Fruit fly (Drosophila melanogaster) whole organism, embryonic: ENCODE results near the gene nbs.

Experiments
- ATbp ChIP-seq: fragments of 200-800 bp; sonication (Bioruptor generic); optimal IDR thresholded peaks from 2 replicates; lab custom pipeline; 2017; ENCODE audit warnings: missing biosample characterization, mild to moderate bottlenecking, missing genetic modification characterization, missing genetic modification reagents
- Abd-B ChIP-seq: fragments of 200-800 bp; sonication (Bioruptor generic); optimal IDR thresholded peaks from 2 replicates; lab custom pipeline; 2018; ENCODE audit warnings: missing biosample characterization, mild to moderate bottlenecking, missing genetic modification characterization, moderate library complexity
- Atf3 ChIP-seq: fragments of 200-800 bp; sonication (Bioruptor generic); optimal IDR thresholded peaks from 3 replicates; lab custom pipeline; 2016; ENCODE audit warnings: missing biosample characterization, missing genetic modification characterization
- BEAF-32 ChIP-seq: fragments of 200-800 bp; sonication (Bioruptor generic); optimal IDR thresholded peaks from 3 replicates; lab custom pipeline; 2017; ENCODE audit warnings: missing biosample characterization, missing genetic modification characterization, mild to moderate bottlenecking, moderate library complexity, missing genetic modification reagents
- Bdp1 ChIP-seq: fragments of 200-800 bp; sonication (Bioruptor generic); optimal IDR thresholded peaks from 3 replicates; lab custom pipeline; 2016; ENCODE audit warnings: missing biosample characterization, missing genetic modification characterization
- CG10274 ChIP-seq: fragments of 200-800 bp; sonication (Bioruptor generic); optimal IDR thresholded peaks from 3 replicates; lab custom pipeline; 2017; ENCODE audit warnings: missing biosample characterization, mild to moderate bottlenecking, missing genetic modification characterization
- CG10543 ChIP-seq: fragments of 200-800 bp; sonication (Bioruptor generic); optimal IDR thresholded peaks from 3 replicates; lab custom pipeline; 2017; ENCODE audit warnings: missing biosample characterization, mild to moderate bottlenecking, missing genetic modification characterization, moderate library complexity
- CG12155 ChIP-seq: fragments of 200-800 bp; sonication (Bioruptor generic); optimal IDR thresholded peaks from 3 replicates; lab custom pipeline; 2016; ENCODE audit warnings: missing biosample characterization, missing genetic modification characterization
- CG13894 ChIP-seq: fragments of 200-800 bp; sonication (Bioruptor generic); optimal IDR thresholded peaks from 3 replicates; lab custom pipeline; 2018; ENCODE audit warnings: missing biosample characterization, mild to moderate bottlenecking, missing genetic modification characterization, moderate library complexity
- CG14667 ChIP-seq: fragments of 200-800 bp; sonication (Bioruptor generic); IDR thresholded peaks from 2 replicates; pipeline ENCODE4 v1.3.6; 2022; ENCODE audit warnings: missing biosample characterization, missing genetic modification characterization
- CG17361 ChIP-seq: fragments of 200-800 bp; sonication (Bioruptor generic); IDR thresholded peaks from 3 replicates; pipeline ENCODE4 v1.3.6; 2022; ENCODE audit warnings: missing biosample characterization, missing genetic modification characterization
- CG17612 ChIP-seq: fragments of 200-800 bp; sonication (Bioruptor generic); IDR thresholded peaks from 2 replicates; pipeline ENCODE4 v1.3.6; 2022; ENCODE audit warnings: missing biosample characterization, missing genetic modification characterization
- CG17829 ChIP-seq: fragments of 200-800 bp; optimal IDR thresholded peaks from 2 replicates; lab custom pipeline; 2019; ENCODE audit warnings: missing biosample characterization, mild to moderate bottlenecking, missing genetic modification characterization, moderate library complexity
- CG18262 ChIP-seq: fragments of 200-800 bp; optimal IDR thresholded peaks from 3 replicates; lab custom pipeline; 2019; ENCODE audit warnings: missing biosample characterization, mild to moderate bottlenecking, missing genetic modification characterization, moderate library complexity
- CG18764 ChIP-seq: fragments of 200-800 bp; sonication (Bioruptor generic); optimal IDR thresholded peaks from 3 replicates; lab custom pipeline; 2016; ENCODE audit warnings: missing biosample characterization, missing genetic modification characterization
- CG2116 ChIP-seq: fragments of 200-800 bp; sonication (Bioruptor generic); optimal IDR thresholded peaks from 3 replicates; lab custom pipeline; 2018; ENCODE audit warnings: missing biosample characterization, mild to moderate bottlenecking, missing genetic modification characterization
- CG2129 ChIP-seq: fragments of 200-800 bp; sonication (Bioruptor generic); IDR thresholded peaks from 2 replicates; pipeline ENCODE4 v1.3.6; 2022; ENCODE audit warnings: missing biosample characterization, missing genetic modification characterization; ENCODE audit not compliant: partially characterized antibody
- CG32767 ChIP-seq: fragments of 200-800 bp; sonication (Bioruptor generic); IDR thresholded peaks from 2 replicates; pipeline ENCODE4 v1.3.6; 2022; ENCODE audit warnings: missing biosample characterization, missing genetic modification characterization
- CG32772 ChIP-seq: fragments of 200-800 bp; sonication (Bioruptor generic); IDR thresholded peaks from 2 replicates; pipeline ENCODE4 v1.3.6; 2022; ENCODE audit warnings: missing biosample characterization, missing genetic modification characterization
- CG5245 ChIP-seq: fragments of 200-800 bp; sonication (Bioruptor generic); optimal IDR thresholded peaks from 3 replicates; lab custom pipeline; 2016; ENCODE audit warnings: missing biosample characterization, missing genetic modification characterization
- CoRest ChIP-seq: fragments of 200-800 bp; sonication (Bioruptor generic); optimal IDR thresholded peaks from 3 replicates; lab custom pipeline; 2018; ENCODE audit warnings: missing biosample characterization, mild to moderate bottlenecking, missing genetic modification characterization, moderate library complexity
- D19B ChIP-seq: fragments of 200-800 bp; sonication (Bioruptor generic); optimal IDR thresholded peaks from 2 replicates; lab custom pipeline; 2017; ENCODE audit warnings: missing biosample characterization, mild to moderate bottlenecking, missing genetic modification characterization
- E2f2 ChIP-seq: fragments of 200-800 bp; sonication (Bioruptor generic); IDR thresholded peaks from 2 replicates; pipeline ENCODE4 v1.3.6; 2022; ENCODE audit warnings: missing biosample characterization, missing genetic modification characterization
- HLH3B ChIP-seq: fragments of 200-800 bp; sonication (Bioruptor generic); IDR thresholded peaks from 2 replicates; pipeline ENCODE4 v1.3.6; 2022; ENCODE audit warnings: missing biosample characterization, missing genetic modification characterization
- Hey ChIP-seq: fragments of 200-800 bp; sonication (Bioruptor generic); optimal IDR thresholded peaks from 3 replicates; lab custom pipeline; 2018; ENCODE audit warnings: missing biosample characterization, mild to moderate bottlenecking, missing genetic modification characterization
- Jarid2 ChIP-seq: fragments of 200-800 bp; sonication (Bioruptor generic); optimal IDR thresholded peaks from 3 replicates; lab custom pipeline; 2017; ENCODE audit warnings: mild to moderate bottlenecking, missing biosample characterization, missing genetic modification reagents, missing genetic modification characterization
- Lim3 ChIP-seq: fragments of 200-800 bp; sonication (Bioruptor generic); IDR thresholded peaks from 2 replicates; pipeline ENCODE4 v1.3.6; 2022; ENCODE audit warnings: missing biosample characterization, missing genetic modification characterization
- NC2α ChIP-seq: fragments of 200-800 bp; sonication (Bioruptor generic); optimal IDR thresholded peaks from 2 replicates; lab custom pipeline; 2016; ENCODE audit warnings: missing biosample characterization, missing genetic modification characterization
- Opbp ChIP-seq: fragments of 200-800 bp; sonication (Bioruptor generic); IDR thresholded peaks from 3 replicates; pipeline ENCODE4 v1.3.6; 2022; ENCODE audit warnings: missing biosample characterization, missing genetic modification characterization; ENCODE audit not compliant: partially characterized antibody
- PHDP ChIP-seq: fragments of 200-800 bp; sonication (Bioruptor generic); optimal IDR thresholded peaks from 3 replicates; lab custom pipeline; 2018; ENCODE audit warnings: missing biosample characterization, mild to moderate bottlenecking, missing genetic modification characterization, moderate library complexity
- Tbp ChIP-seq: fragments of >200 bp; optimal IDR thresholded peaks from 2 replicates; lab custom pipeline; 2018; ENCODE audit warnings: missing biosample characterization, missing genetic modification characterization
- Xbp1 ChIP-seq: fragments of 200-800 bp; sonication (Bioruptor generic); optimal IDR thresholded peaks from 3 replicates; lab custom pipeline; 2016; ENCODE audit warnings: missing biosample characterization, mild to moderate bottlenecking, missing genetic modification characterization
- bcd ChIP-seq: fragments of 200-800 bp; sonication (Bioruptor generic); optimal IDR thresholded peaks from 2 replicates; lab custom pipeline; 2017; ENCODE audit warnings: missing biosample characterization, mild to moderate bottlenecking, missing genetic modification characterization
- chif ChIP-seq, 2 experiments: fragments of 200-800 bp; sonication (Bioruptor generic); optimal IDR thresholded peaks; 3 replicates each; lab custom pipeline; 2016; ENCODE audit warnings: missing biosample characterization in 2 of 2, missing genetic modification characterization in 2 of 2
- dmrt11E ChIP-seq: fragments of 200-800 bp; sonication (Bioruptor generic); optimal IDR thresholded peaks from 3 replicates; lab custom pipeline; 2018; ENCODE audit warnings: missing biosample characterization, mild to moderate bottlenecking, missing genetic modification characterization, moderate library complexity
- dpn ChIP-seq, 2 experiments: fragments of 200-800 bp; sonication (Bioruptor generic); optimal IDR thresholded peaks; 3 replicates each; lab custom pipeline; 2016; ENCODE audit warnings: missing biosample characterization in 2 of 2, missing genetic modification characterization in 2 of 2
- en ChIP-seq: fragments of 200-800 bp; sonication (Bioruptor generic); optimal IDR thresholded peaks from 2 replicates; lab custom pipeline; 2016; ENCODE audit warnings: missing biosample characterization, missing genetic modification characterization
- esg ChIP-seq: fragments of 200-800 bp; sonication (Bioruptor generic); conservative IDR thresholded peaks from 2 replicates; pipeline ENCODE4 v1.3.6; 2022; ENCODE audit warnings: missing biosample characterization, missing genetic modification characterization
- fd64A ChIP-seq: fragments of 200-800 bp; sonication (Bioruptor generic); optimal IDR thresholded peaks from 3 replicates; lab custom pipeline; 2018; ENCODE audit warnings: missing biosample characterization, mild to moderate bottlenecking, missing genetic modification characterization
- gsb-n ChIP-seq: fragments of 200-800 bp; sonication (Bioruptor generic); optimal IDR thresholded peaks from 3 replicates; lab custom pipeline; 2018; ENCODE audit warnings: missing biosample characterization, mild to moderate bottlenecking, missing genetic modification characterization
- kni ChIP-seq: fragments of 200-800 bp; sonication (Bioruptor generic); optimal IDR thresholded peaks from 3 replicates; lab custom pipeline; 2017; ENCODE audit warnings: mild to moderate bottlenecking, missing biosample characterization, missing genetic modification reagents, missing genetic modification characterization
- nerfin-1 ChIP-seq: fragments of 200-800 bp; sonication (Bioruptor generic); optimal IDR thresholded peaks from 3 replicates; lab custom pipeline; 2019; ENCODE audit warnings: missing biosample characterization, mild to moderate bottlenecking, missing genetic modification characterization, moderate library complexity
- otp ChIP-seq: fragments of 200-800 bp; sonication (Bioruptor generic); IDR thresholded peaks from 3 replicates; pipeline ENCODE4, ENCODE4 v1.3.6; 2022; ENCODE audit warnings: missing biosample characterization, missing genetic modification characterization
- peb ChIP-seq: fragments of 200-800 bp; sonication (Bioruptor generic); IDR thresholded peaks from 2 replicates; pipeline ENCODE4 v1.3.6; 2022; ENCODE audit warnings: missing biosample characterization, missing genetic modification characterization
- pita ChIP-seq: fragments of 200-800 bp; sonication (Bioruptor generic); optimal IDR thresholded peaks from 2 replicates; lab custom pipeline; 2017; ENCODE audit warnings: missing biosample characterization, mild to moderate bottlenecking, missing genetic modification characterization
- pros ChIP-seq: fragments of 200-800 bp; sonication (Bioruptor generic); optimal IDR thresholded peaks from 3 replicates; lab custom pipeline; 2019; ENCODE audit warnings: missing biosample characterization, mild to moderate bottlenecking, missing genetic modification characterization, moderate library complexity
- row ChIP-seq: fragments of 200-800 bp; sonication (Bioruptor generic); IDR thresholded peaks from 3 replicates; pipeline ENCODE4 v1.3.6; 2022; ENCODE audit warnings: missing biosample characterization, missing genetic modification characterization
- run ChIP-seq: fragments of 200-800 bp; sonication (Bioruptor generic); optimal IDR thresholded peaks from 3 replicates; lab custom pipeline; 2018; ENCODE audit warnings: missing biosample characterization, mild to moderate bottlenecking, missing genetic modification characterization
- seq ChIP-seq: fragments of 200-800 bp; sonication (Bioruptor generic); IDR thresholded peaks from 2 replicates; pipeline ENCODE4 v1.3.6; 2022; ENCODE audit warnings: missing biosample characterization, missing genetic modification characterization
- yki ChIP-seq: fragments of >200 bp; optimal IDR thresholded peaks from 3 replicates; lab custom pipeline; 2018

nbs gene

dm6 chr3L:9729795-9730421, 6.9 kb upstream of the nbs start, which contains the start of gene ATPsynB (continued):
- TF ChIP-seq CoRest (no peak), pros (GFP tag; lab: Kevin White, UChicago) (no peak), CG5245 (GFP tag; lab: Kevin White, UChicago) (no peak), CG14667 (GFP tag; lab: Robert Waterston, UW) (no peak), PHDP (tag; lab: Kevin White, UChicago) (no peak), CG2116 (GFP tag; lab: Kevin White, UChicago) (peak; percentile 35), otp (no peak), CG32772 (GFP tag; lab: Robert Waterston, UW) (no peak), Opbp (peak; percentile 42; the same call in 1 of the 3 replicates), Xbp1 (GFP tag; lab: Kevin White, UChicago) (peak; percentile 37), en (GFP tag; lab: Kevin White, UChicago) (no peak), CG17361 (GFP tag; lab: Robert Waterston, UW) (peak; percentile 31; the same call in 1 of the 3 replicates), esg (no peak), HLH3B (GFP tag; lab: Robert Waterston, UW) (no peak), Lim3 (GFP tag; lab: Robert Waterston, UW) (no peak), dmrt11E (tag; lab: Kevin White, UChicago) (no peak), CG32767 (no peak), peb (GFP tag; lab: Robert Waterston, UW) (no peak), CG10543 (GFP tag; lab: Kevin White, UChicago) (no peak), Jarid2 (GFP tag; lab: Kevin White, UChicago) (no peak), Atf3 (no peak), row (GFP tag; lab: Robert Waterston, UW) (peak; percentile 24; the same call in 1 of the 3 replicates), dpn (GFP tag; optimal IDR thresholded peaks at IDR 0.05; lab: Kevin White, UChicago) (peak in 1 of 2 experiments; percentile 31), NC2α (GFP tag; lab: Kevin White, UChicago) (no peak), CG13894 (tag; lab: Kevin White, UChicago) (no peak), Tbp (GFP tag; lab: Kevin White, UChicago) (no peak), BEAF-32 (peak; percentile 39), ATbp (GFP tag; lab: Kevin White, UChicago) (no peak), CG18764 (no peak), fd64A (no peak), Abd-B (GFP tag; lab: Kevin White, UChicago) (no peak), seq (no peak), CG10274 (GFP tag; lab: Kevin White, UChicago) (no peak), CG17612 (GFP tag; lab: Robert Waterston, UW) (no peak), yki (no peak), bcd (GFP tag; lab: Kevin White, UChicago) (no peak), chif (GFP tag; optimal IDR thresholded peaks at IDR 0.05; lab: Kevin White, UChicago) (no peak), D19B (no peak), CG17829 (peak; percentile 39), Hey (tag; lab: Kevin White, UChicago) (no peak), kni (no peak), pita (GFP tag; lab: Kevin White, UChicago) (no peak), gsb-n (no peak), CG18262 (no peak), run (tag; lab: Kevin White, UChicago) (no peak), CG2129 (no peak), E2f2 (GFP tag; lab: Robert Waterston, UW) (peak; percentile 98), Bdp1 (no peak), nerfin-1 (tag; lab: Kevin White, UChicago) (no peak), CG12155 (peak; percentile 39)
